Fruit fly (Drosophila melanogaster): ENCODE data around the gene CG11638.

CG11638 gene

DNA sequence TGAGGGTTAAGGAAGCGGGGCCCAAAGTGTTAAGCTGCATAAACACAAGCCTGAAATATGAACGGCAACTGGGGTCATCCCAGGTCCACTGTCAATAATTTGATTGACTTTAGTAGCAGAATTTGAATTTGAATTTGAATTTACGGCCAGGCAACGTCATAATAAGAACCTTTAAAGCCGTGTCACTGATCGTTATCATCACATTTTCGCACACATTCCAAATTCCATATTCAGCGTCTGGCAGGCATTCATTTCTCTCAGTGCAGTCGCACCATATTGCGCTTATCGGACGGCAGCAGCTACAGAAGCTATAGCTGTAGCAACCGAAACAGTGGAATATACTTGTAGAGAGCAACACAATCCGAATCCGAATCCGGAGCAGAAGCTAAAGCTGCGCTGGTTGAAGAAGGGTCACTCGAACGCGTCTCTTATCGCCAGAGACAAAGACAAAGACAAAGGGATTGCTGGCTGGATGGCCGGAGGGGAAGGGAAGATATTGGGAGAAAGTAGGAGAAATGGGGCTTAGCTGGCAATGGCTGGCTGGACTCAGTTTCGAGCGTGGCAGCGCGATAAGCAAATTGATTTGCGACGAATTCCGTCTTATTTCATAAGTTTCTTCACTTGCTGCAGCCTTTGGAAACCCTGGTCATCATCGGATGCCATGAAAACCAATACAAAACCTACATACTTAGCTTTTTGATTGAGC, 26.3 kb upstream of the CG11638 start (continued):
- no peak for TF ChIP-seq run (tag; optimal IDR thresholded peaks at IDR 0.05)
- TF ChIP-seq CG10267 (tag; optimal IDR thresholded peaks at IDR 0.05), result peak; percentile 16
- TF ChIP-seq CG6175 (GFP tag; IDR thresholded peaks at IDR 0.05), result no peak
- no peak for TF ChIP-seq odd (GFP tag; optimal IDR thresholded peaks at IDR 0.05)
- no peak for TF ChIP-seq CG11723 (GFP tag; optimal IDR thresholded peaks at IDR 0.05)
- TF ChIP-seq Atf3 (GFP tag; optimal IDR thresholded peaks at IDR 0.05), result no peak
- no peak for TF ChIP-seq h (optimal IDR thresholded peaks at IDR 0.05)
- peak; percentile 11 for TF ChIP-seq repo (GFP tag; optimal IDR thresholded peaks at IDR 0.05)
- TF ChIP-seq CG12299 (tag; optimal IDR thresholded peaks at IDR 0.05), result no peak
- TF ChIP-seq CG1832 (GFP tag; optimal IDR thresholded peaks at IDR 0.05), result no peak
- peak; percentile 53 for TF ChIP-seq Blimp-1 (GFP tag; optimal IDR thresholded peaks at IDR 0.05)
- no peak for TF ChIP-seq slp2 (GFP tag; optimal IDR thresholded peaks at IDR 0.05)
- TF ChIP-seq MESR4 (GFP tag; optimal IDR thresholded peaks at IDR 0.05), result no peak
- TF ChIP-seq exex (tag; optimal IDR thresholded peaks at IDR 0.05), result no peak
- no peak for TF ChIP-seq CG43689 (GFP tag; IDR thresholded peaks at IDR 0.05)
- peak; percentile 9 for TF ChIP-seq CG6654 (GFP tag; optimal IDR thresholded peaks at IDR 0.05)
- peak; percentile 12 for TF ChIP-seq cwo (GFP tag; optimal IDR thresholded peaks at IDR 0.05)
- no peak for TF ChIP-seq CG13894 (tag; optimal IDR thresholded peaks at IDR 0.05)
- TF ChIP-seq Elba2 (GFP tag; optimal IDR thresholded peaks at IDR 0.05), result no peak
- TF ChIP-seq maf-S (GFP tag; optimal IDR thresholded peaks at IDR 0.05), result no peak
- TF ChIP-seq Hey (tag; optimal IDR thresholded peaks at IDR 0.05), result no peak
- no peak for TF ChIP-seq CG3847 (GFP tag; IDR thresholded peaks at IDR 0.05)
- no peak for TF ChIP-seq dan (GFP tag; IDR thresholded peaks at IDR 0.05)
- no peak for TF ChIP-seq CG2199 (GFP tag; IDR thresholded peaks at IDR 0.05)
- TF ChIP-seq Taf1 (GFP tag; IDR thresholded peaks at IDR 0.05), result no peak
- TF ChIP-seq CG2116 (GFP tag; optimal IDR thresholded peaks at IDR 0.05), result no peak
- TF ChIP-seq CkIIα-i1 (GFP tag; IDR thresholded peaks at IDR 0.05), result no peak
- TF ChIP-seq CG12391 (tag; optimal IDR thresholded peaks at IDR 0.05), result peak; percentile 23
- TF ChIP-seq grn (GFP tag; optimal IDR thresholded peaks at IDR 0.05), result no peak
- no peak for TF ChIP-seq H2.0 (GFP tag; IDR thresholded peaks at IDR 0.05)
- TF ChIP-seq vfl (GFP tag; optimal IDR thresholded peaks at IDR 0.05), result no peak
- no peak for TF ChIP-seq CG16779 (GFP tag; IDR thresholded peaks at IDR 0.05)
- no peak for TF ChIP-seq CG16813 (GFP tag; IDR thresholded peaks at IDR 0.05; ENCODE audit: partially characterized antibody)
- TF ChIP-seq Bteb2 (GFP tag; optimal IDR thresholded peaks at IDR 0.05), result no peak
- TF ChIP-seq gt (GFP tag; IDR thresholded peaks at IDR 0.05), result no peak
- no peak for TF ChIP-seq pita (GFP tag; optimal IDR thresholded peaks at IDR 0.05)
- TF ChIP-seq CG17186 (GFP tag; optimal IDR thresholded peaks at IDR 0.05), result no peak
- no peak for TF ChIP-seq CG18619 (GFP tag; optimal IDR thresholded peaks at IDR 0.05)
- TF ChIP-seq Hr3 (GFP tag; optimal IDR thresholded peaks at IDR 0.05), result peak; percentile 17
- no peak for TF ChIP-seq CG9215 (GFP tag; IDR thresholded peaks at IDR 0.05)
- no peak for TF ChIP-seq CG33213 (GFP tag; optimal IDR thresholded peaks at IDR 0.05)
- no peak for TF ChIP-seq NFAT (GFP tag; IDR thresholded peaks at IDR 0.05)
- TF ChIP-seq CG2202 (tag; optimal IDR thresholded peaks at IDR 0.05), result no peak
- peak; percentile 67 for TF ChIP-seq CG11504 (tag; optimal IDR thresholded peaks at IDR 0.05)
- TF ChIP-seq Hsf (GFP tag; optimal IDR thresholded peaks at IDR 0.05), result peak; percentile 16
- no peak for TF ChIP-seq CG4707 (GFP tag; optimal IDR thresholded peaks at IDR 0.05)
- no peak for TF ChIP-seq CG2129 (GFP tag; IDR thresholded peaks at IDR 0.05; ENCODE audit: partially characterized antibody)
- no peak for TF ChIP-seq TFAM (GFP tag; optimal IDR thresholded peaks at IDR 0.05)
- TF ChIP-seq H15 (GFP tag; IDR thresholded peaks at IDR 0.05), result 0 out of 3 replicates have a peak, but pooled peaks have one; percentile 31
- peak; percentile 47 for TF ChIP-seq ATbp (GFP tag; optimal IDR thresholded peaks at IDR 0.05)
- TF ChIP-seq CG6813 (GFP tag; optimal IDR thresholded peaks at IDR 0.05), result peak; percentile 19
